Worm (Caenorhabditis elegans) whole organism, L2 larva: ENCODE results near the gene R03D7.2.
"Not testable (repeated sequence)": the region's sequence is repeated elsewhere in the genome, so short reads cannot be mapped to it uniquely, and the experiment has no call there.

ENCODE experiments used
- F13H6.1 ChIP-seq: sonication (generic microtip); optimal IDR thresholded peaks from 2 replicates; lab custom pipeline; 2016; ENCODE audit warnings: missing genetic modification characterization, missing compliant biosample characterization
- Y55F3AM.14 ChIP-seq: fragments of 200-800 bp; sonication (Bioruptor generic); optimal IDR thresholded peaks from 2 replicates; lab custom pipeline; 2018; ENCODE audit warnings: mild to moderate bottlenecking, missing genetic modification characterization, missing compliant biosample characterization
- ZK546.5 ChIP-seq: sonication (generic microtip); optimal IDR thresholded peaks from 2 replicates; lab custom pipeline; 2017; ENCODE audit warnings: missing biosample characterization, missing genetic modification characterization
- alr-1 ChIP-seq: fragments of 150-350 bp; optimal IDR thresholded peaks from 2 replicates; lab custom pipeline; 2014; ENCODE audit warnings: missing biosample characterization, missing genetic modification characterization
- aly-2 ChIP-seq: fragments of 150-350 bp; optimal IDR thresholded peaks from 2 replicates; lab custom pipeline; 2014; ENCODE audit warnings: missing biosample characterization, missing genetic modification characterization
- ama-1 ChIP-seq: fragments of 150-350 bp; optimal IDR thresholded peaks from 2 replicates; lab custom pipeline; 2018; ENCODE audit warnings: inconsistent platforms
- blmp-1 ChIP-seq: sonication (generic microtip); optimal IDR thresholded peaks from 2 replicates; lab custom pipeline; 2017; ENCODE audit warnings: missing genetic modification characterization, mild to moderate bottlenecking, missing compliant biosample characterization, antibody characterized with exemption, moderate library complexity; ENCODE audit not compliant: insufficient read depth
- ceh-16 ChIP-seq: fragments of 150-350 bp; optimal IDR thresholded peaks from 2 replicates; lab custom pipeline; 2014; ENCODE audit warnings: missing biosample characterization, missing genetic modification characterization
- ceh-82 ChIP-seq: fragments of 150-350 bp; optimal IDR thresholded peaks from 2 replicates; lab custom pipeline; 2014; ENCODE audit warnings: missing biosample characterization, missing genetic modification characterization
- crh-2 ChIP-seq: sonication (generic microtip); optimal IDR thresholded peaks from 2 replicates; lab custom pipeline; 2017; ENCODE audit warnings: missing biosample characterization, missing genetic modification characterization
- dmd-4 ChIP-seq: sonication (generic microtip); optimal IDR thresholded peaks from 2 replicates; lab custom pipeline; 2017; ENCODE audit warnings: missing biosample characterization, missing genetic modification characterization
- egl-27 ChIP-seq: sonication (generic microtip); optimal IDR thresholded peaks from 3 replicates; lab custom pipeline; 2017; ENCODE audit warnings: missing biosample characterization, missing genetic modification reagents, missing genetic modification characterization
- elt-3 ChIP-seq: sonication (generic microtip); optimal IDR thresholded peaks from 2 replicates; lab custom pipeline; 2017; ENCODE audit warnings: missing biosample characterization, missing genetic modification characterization
- lin-39 ChIP-seq: fragments of 150-350 bp; optimal IDR thresholded peaks from 2 replicates; lab custom pipeline; 2014; ENCODE audit warnings: missing biosample characterization, missing genetic modification reagents, missing genetic modification characterization
- lsy-2 ChIP-seq, 2 experiments: fragments of 150-350 bp in 1 of 2; sonication (generic microtip) in 1 of 2; optimal IDR thresholded peaks; 2 replicates each; lab custom pipeline; 2014 to 2017; ENCODE audit warnings: missing biosample characterization in 2 of 2, missing genetic modification characterization in 2 of 2
- mab-5 ChIP-seq: fragments of 150-350 bp; optimal IDR thresholded peaks from 2 replicates; lab custom pipeline; 2014; ENCODE audit warnings: missing biosample characterization, missing genetic modification characterization
- mdl-1 ChIP-seq, 2 experiments: fragments of 150-350 bp in 1 of 2; sonication (generic microtip) in 1 of 2; optimal IDR thresholded peaks; 2 replicates each; lab custom pipeline; 2017; ENCODE audit warnings: missing biosample characterization in 2 of 2, missing genetic modification characterization in 2 of 2
- nhr-11 ChIP-seq: fragments of 150-350 bp; optimal IDR thresholded peaks from 2 replicates; lab custom pipeline; 2014; ENCODE audit warnings: missing biosample characterization, missing genetic modification characterization
- nhr-12 ChIP-seq: fragments of 150-350 bp; optimal IDR thresholded peaks from 2 replicates; lab custom pipeline; 2014; ENCODE audit warnings: missing biosample characterization, missing genetic modification characterization
- nhr-129 ChIP-seq: fragments of 150-350 bp; optimal IDR thresholded peaks from 2 replicates; lab custom pipeline; 2014; ENCODE audit warnings: missing biosample characterization, missing genetic modification characterization
- nhr-21 ChIP-seq: fragments of 150-350 bp; optimal IDR thresholded peaks from 2 replicates; lab custom pipeline; 2014; ENCODE audit warnings: missing biosample characterization, missing genetic modification characterization
- nhr-23 ChIP-seq: fragments of 150-350 bp; optimal IDR thresholded peaks from 2 replicates; lab custom pipeline; 2014; ENCODE audit warnings: missing biosample characterization, missing genetic modification reagents, missing genetic modification characterization
- nhr-25 ChIP-seq: fragments of 150-350 bp; sonication (generic microtip); optimal IDR thresholded peaks from 3 replicates; lab custom pipeline; 2014; ENCODE audit warnings: missing biosample characterization, missing genetic modification characterization
- nhr-6 ChIP-seq: fragments of 150-350 bp; optimal IDR thresholded peaks from 2 replicates; lab custom pipeline; 2014; ENCODE audit warnings: missing biosample characterization, missing genetic modification characterization
- peb-1 ChIP-seq: fragments of 150-350 bp; optimal IDR thresholded peaks from 2 replicates; lab custom pipeline; 2014; ENCODE audit warnings: missing biosample characterization, missing genetic modification characterization
- sem-4 ChIP-seq: fragments of 150-350 bp; optimal IDR thresholded peaks from 2 replicates; lab custom pipeline; 2014; ENCODE audit warnings: missing biosample characterization, missing genetic modification reagents, missing genetic modification characterization
- snpc-4 ChIP-seq: fragments of 150-350 bp; optimal IDR thresholded peaks from 2 replicates; lab custom pipeline; 2014; ENCODE audit warnings: missing biosample characterization, missing genetic modification characterization
- zag-1 ChIP-seq: fragments of 150-350 bp; optimal IDR thresholded peaks from 2 replicates; lab custom pipeline; 2014; ENCODE audit warnings: missing biosample characterization, missing genetic modification characterization
- ztf-1 ChIP-seq: fragments of 200-800 bp; sonication (Bioruptor generic); conservative IDR thresholded peaks from 2 replicates; pipeline ENCODE4 v1.3.6; 2022; ENCODE audit warnings: missing genetic modification characterization, missing compliant biosample characterization
- ztf-11 ChIP-seq: sonication (generic microtip); optimal IDR thresholded peaks from 2 replicates; lab custom pipeline; 2017; ENCODE audit warnings: missing biosample characterization, missing genetic modification characterization
- ztf-4 ChIP-seq: fragments of 150-350 bp; optimal IDR thresholded peaks from 2 replicates; lab custom pipeline; 2014; ENCODE audit warnings: missing biosample characterization, missing genetic modification characterization

Gene R03D7.2

DNA sequence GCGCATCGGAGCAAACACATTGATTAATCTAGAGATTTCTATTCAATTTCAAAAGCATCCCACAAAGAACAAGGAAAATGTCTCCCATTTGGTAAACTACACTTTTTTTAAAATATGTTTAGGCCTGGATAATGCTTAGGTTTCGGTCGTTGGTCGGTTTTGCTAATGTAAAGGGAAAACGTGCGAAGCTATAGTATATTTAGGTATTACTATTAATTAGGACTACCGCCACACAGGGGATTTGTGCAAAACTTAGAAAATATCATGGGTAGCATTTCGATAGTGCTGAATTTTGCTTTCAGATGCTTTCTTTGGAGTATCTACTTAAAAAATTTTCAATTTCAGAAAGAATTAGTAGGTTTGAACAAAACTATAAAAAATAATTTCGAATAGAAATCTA lies 22.0 kb downstream of the R03D7.2 start:
- TF ChIP-seq peb-1 (tag; lab: Kevin White, UChicago) (no peak), nhr-129 (tag; lab: Kevin White, UChicago) (no peak), nhr-6 (tag; lab: Kevin White, UChicago) (no peak), Y55F3AM.14 (GFP tag; lab: Kevin White, UChicago) (no peak), sem-4 (tag; lab: Kevin White, UChicago) (no peak), ztf-11 (no peak), lsy-2 (tag; optimal IDR thresholded peaks at IDR 0.05; lab: Kevin White, UChicago) (no peak), nhr-11 (tag; lab: Kevin White, UChicago) (no peak), lin-39 (tag; lab: Kevin White, UChicago) (no peak)

DNA sequence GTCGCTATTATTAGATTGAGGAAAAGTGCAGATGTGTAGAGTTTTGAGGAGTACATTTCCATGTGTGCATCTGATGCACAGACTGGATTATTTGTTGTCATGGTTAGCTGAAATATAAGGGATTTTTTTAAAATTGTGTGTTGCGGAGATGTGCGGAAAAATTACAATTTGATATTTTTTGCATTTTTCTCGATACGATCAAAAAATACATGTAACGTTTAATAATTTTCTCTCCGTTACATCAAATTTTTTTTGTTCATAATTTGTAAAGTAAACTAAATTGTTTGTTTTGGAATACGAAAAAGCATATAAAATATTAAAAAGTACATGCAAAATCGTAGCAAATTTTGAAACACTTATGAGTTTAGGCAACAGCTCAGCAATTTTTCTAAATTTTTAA lies 24.8 kb downstream of the R03D7.2 start, which contains the start of gene sra-11:
Gene sra-11, minus strand, starts transcription at position 101 of the 400 bp plus-strand sequence.
- TF ChIP-seq crh-2 (tag; lab: Kevin White, UChicago) (no peak), egl-27 (tag; lab: Kevin White, UChicago) (no peak), snpc-4 (tag; lab: Kevin White, UChicago) (no peak), ZK546.5 (tag; lab: Kevin White, UChicago) (no peak)

DNA sequence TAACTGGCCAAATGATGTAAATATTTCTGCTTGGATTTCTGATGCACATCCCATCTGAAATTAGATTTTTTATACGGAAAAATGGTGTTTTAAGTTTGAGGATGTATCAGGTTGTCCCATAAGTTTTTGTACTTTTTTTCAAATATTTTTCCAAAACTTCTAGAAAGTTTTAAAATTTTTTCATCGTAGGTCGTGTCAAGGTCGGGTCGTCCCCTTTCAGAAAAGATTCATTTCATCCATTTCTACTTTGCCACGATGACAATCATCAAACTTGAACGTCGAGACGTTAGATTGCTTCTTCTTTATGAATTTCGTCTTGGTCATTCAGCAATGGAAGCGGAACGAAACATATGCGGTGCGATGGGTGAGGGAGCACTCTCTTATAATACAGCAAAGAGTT lies 30.6 kb downstream of the R03D7.2 start, which contains the start of gene sra-12:
Gene sra-12, minus strand, starts transcription at position 101 of the 400 bp plus-strand sequence.
- TF ChIP-seq nhr-25 (tag; lab: Kevin White, UChicago); mdl-1 (tag; optimal IDR thresholded peaks at IDR 0.05; lab: Kevin White, UChicago); mab-5 (tag; lab: Kevin White, UChicago): not testable (repeated sequence)
- TF ChIP-seq, all 48 proteins: peak for 0; not testable (repeated sequence) for 48

DNA sequence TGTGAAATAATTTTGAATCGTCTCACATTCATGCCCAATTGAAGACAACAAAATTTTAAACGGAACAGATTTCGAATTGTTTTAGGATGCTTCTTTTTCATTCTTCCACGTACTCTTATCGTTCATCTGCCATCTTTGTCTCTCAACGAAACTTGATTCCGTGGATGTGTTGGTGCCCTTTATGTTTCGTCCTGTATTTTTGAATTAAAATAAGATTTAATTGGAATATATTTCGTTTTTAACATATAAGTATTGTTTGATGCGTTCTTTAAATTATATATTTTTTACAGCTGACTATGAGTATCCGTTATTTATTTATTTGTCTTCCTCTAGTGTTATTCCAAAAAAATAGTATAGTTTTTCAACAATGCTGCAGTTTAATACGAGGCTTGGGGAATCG lies 32.9 kb downstream of the R03D7.2 start, which contains the start of gene gly-1:
Gene gly-1, minus strand, starts transcription at position 101 of the 400 bp plus-strand sequence.
- TF ChIP-seq aly-2 (tag; lab: Kevin White, UChicago) (no peak), F13H6.1 (tag; lab: Kevin White, UChicago) (no peak), lin-39 (tag; lab: Kevin White, UChicago) (no peak), alr-1 (no peak), sem-4 (tag; lab: Kevin White, UChicago) (no peak), nhr-129 (tag; lab: Kevin White, UChicago) (no peak), nhr-23 (no peak)

ce11 chrII:10898998-10899397 lies 36.0 kb downstream of the R03D7.2 start:
- TF ChIP-seq lin-39 (tag; lab: Kevin White, UChicago), result no peak
- TF ChIP-seq nhr-21 (tag; lab: Kevin White, UChicago), result no peak

DNA sequence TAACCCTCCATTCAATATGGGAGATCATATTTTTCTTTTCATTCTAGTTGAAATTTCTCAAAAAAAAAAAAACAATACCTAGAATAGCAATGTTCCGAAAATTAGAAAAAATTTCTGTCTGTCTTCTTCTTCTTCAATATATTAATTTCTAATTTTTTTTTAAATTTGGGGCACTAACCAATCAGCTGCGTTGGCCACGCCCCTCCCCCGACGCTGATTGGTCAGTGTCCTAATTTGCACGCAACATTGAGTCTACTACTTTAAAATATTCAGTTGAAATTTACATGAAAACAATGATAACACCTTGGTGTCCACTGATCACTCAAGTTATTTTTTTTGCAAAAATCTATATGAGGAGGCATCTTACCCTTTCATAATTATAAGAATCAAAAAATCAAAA lies 39.0 kb downstream of the R03D7.2 start:
- no peak for TF ChIP-seq dmd-4
- no peak for TF ChIP-seq blmp-1 (tag; lab: Kevin White, UChicago)
- no peak for TF ChIP-seq nhr-12 (tag; lab: Kevin White, UChicago)
- no peak for TF ChIP-seq zag-1 (tag; lab: Kevin White, UChicago)
- TF ChIP-seq snpc-4 (tag; lab: Kevin White, UChicago), result no peak
- no peak for TF ChIP-seq ztf-11
- no peak for TF ChIP-seq lin-39 (tag; lab: Kevin White, UChicago)
- no peak for TF ChIP-seq ceh-16 (tag; lab: Kevin White, UChicago)
- TF ChIP-seq ZK546.5 (tag; lab: Kevin White, UChicago), result no peak
- no peak for TF ChIP-seq ztf-1 (GFP tag; lab: Robert Waterston, UW)
- no peak for TF ChIP-seq aly-2 (tag; lab: Kevin White, UChicago)
- TF ChIP-seq elt-3, result no peak
- no peak for TF ChIP-seq nhr-129 (tag; lab: Kevin White, UChicago)
- TF ChIP-seq nhr-6 (tag; lab: Kevin White, UChicago), result no peak
- no peak for TF ChIP-seq crh-2 (tag; lab: Kevin White, UChicago)
- TF ChIP-seq ztf-4 (tag; lab: Kevin White, UChicago), result no peak

- TF ChIP-seq elt-3, result no peak
- TF ChIP-seq ama-1 (lab: Kevin White, UChicago), result no peak
- TF ChIP-seq ceh-82 (tag; lab: Kevin White, UChicago), result no peak
- TF ChIP-seq nhr-21 (tag; lab: Kevin White, UChicago), result no peak
- TF ChIP-seq lsy-2 (tag; optimal IDR thresholded peaks at IDR 0.05; lab: Kevin White, UChicago), result no peak
- TF ChIP-seq alr-1, result no peak
Measured at ce11 chrII:10894996-10895395, 40.0 kb downstream of the R03D7.2 start, which contains the start of gene sra-10. sra-10 (minus strand) TSS chrII:10895096.
